Fruit fly (Drosophila melanogaster): ENCODE measurements around the gene nab.

DNA sequence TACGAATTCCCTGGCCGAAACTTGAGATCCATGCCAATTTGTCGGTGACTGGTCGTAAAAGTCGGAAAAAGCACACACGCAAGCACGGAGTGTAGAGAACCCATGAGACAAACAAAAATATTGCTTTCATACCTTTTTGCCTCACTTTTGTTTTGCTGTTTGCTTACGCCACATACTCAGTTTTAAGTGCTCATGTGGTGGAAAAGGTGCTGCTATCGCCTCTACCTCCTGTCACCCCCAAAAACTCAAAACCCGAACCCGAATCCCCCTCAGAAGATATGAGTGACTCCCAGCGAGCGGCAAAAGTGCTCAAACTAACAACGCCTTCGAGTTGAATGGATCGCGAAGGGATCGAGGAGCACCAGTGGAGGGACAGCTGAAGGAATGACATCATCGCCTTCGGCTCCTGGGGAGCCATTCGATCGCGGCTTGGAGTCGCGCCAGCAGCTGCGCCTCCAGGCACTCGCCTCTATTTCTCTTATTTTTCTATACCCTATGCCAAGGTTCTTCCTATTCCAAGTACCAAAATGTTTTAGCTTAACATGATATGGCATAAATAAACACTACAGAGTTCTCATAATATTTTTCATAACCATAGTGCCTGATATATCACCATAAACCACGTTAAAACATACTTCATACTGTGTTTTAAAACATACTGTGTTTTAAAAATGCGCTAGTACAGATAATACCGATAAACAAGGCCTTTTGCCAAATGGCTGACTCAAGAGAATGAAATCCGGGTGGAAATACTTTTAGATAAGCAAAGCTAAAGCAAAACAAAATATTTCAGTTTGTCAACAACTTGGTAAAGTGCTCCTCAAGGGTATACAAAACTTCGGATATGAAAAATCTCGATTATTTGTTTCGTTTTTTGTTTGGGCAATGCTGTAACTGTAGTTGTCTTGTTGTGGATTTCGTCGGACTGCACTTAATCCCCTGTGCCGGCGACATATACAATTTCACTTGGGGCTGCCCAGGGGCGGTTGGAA is 40.1 kb downstream of the nab start:
- TF ChIP-seq Ets21C (GFP tag; optimal IDR thresholded peaks at IDR 0.05) = no peak
- no peak for TF ChIP-seq Gug (GFP tag; IDR thresholded peaks at IDR 0.05)
- no peak for TF ChIP-seq CG11902 (GFP tag; optimal IDR thresholded peaks at IDR 0.05)
- TF ChIP-seq CG8119 (GFP tag; IDR thresholded peaks at IDR 0.05) = no peak
- peak; percentile 12 for TF ChIP-seq Sox102F (GFP tag; optimal IDR thresholded peaks at IDR 0.05)
- TF ChIP-seq Sox14 (GFP tag; optimal IDR thresholded peaks at IDR 0.05) = peak; percentile 27
- TF ChIP-seq CG34406 (GFP tag; optimal IDR thresholded peaks at IDR 0.05) = no peak

Measured in whole organism, prepupa.